Fruit fly (Drosophila melanogaster) whole organism, pupa: ENCODE measurements around the gene alpha-Man-IIa.

Experiments
- CG14655 ChIP-seq: fragments of 200-800 bp; sonication (Bioruptor generic); optimal IDR thresholded peaks from 3 replicates; lab custom pipeline; 2017; ENCODE audit warnings: mild to moderate bottlenecking, missing biosample characterization, missing genetic modification reagents, missing genetic modification characterization
- CG4496 ChIP-seq: fragments of 200-800 bp; sonication (Bioruptor generic); IDR thresholded peaks from 3 replicates; pipeline ENCODE4 v1.3.6; 2022; ENCODE audit warnings: missing biosample characterization, missing genetic modification characterization
- fd96Ca ChIP-seq: fragments of 200-800 bp; sonication (Bioruptor generic); IDR thresholded peaks from 3 replicates; pipeline ENCODE4 v1.3.6; 2022; ENCODE audit warnings: missing biosample characterization, missing genetic modification characterization
- rn ChIP-seq: fragments of 200-800 bp; sonication (Bioruptor generic); IDR thresholded peaks from 2 replicates; pipeline ENCODE4 v1.3.6; 2022; ENCODE audit warnings: missing biosample characterization, missing genetic modification characterization

dm6 chr3R:9435898-9436297, 23.6 kb downstream of the alpha-Man-IIa start:
- TF ChIP-seq CG4496 (no peak), fd96Ca (GFP tag; lab: Robert Waterston, UW) (no peak), rn (GFP tag; lab: Robert Waterston, UW) (no peak), CG14655 (GFP tag; lab: Kevin White, UChicago) (no peak)
